Worm (Caenorhabditis elegans) whole organism, L1 larva: ENCODE measurements around the gene C45B2.8.

Experiments used
- C04F5.9 ChIP-seq: sonication (generic microtip); optimal IDR thresholded peaks from 2 replicates; lab custom pipeline; 2016; ENCODE audit warnings: missing genetic modification characterization, missing compliant biosample characterization
- alr-1 ChIP-seq: fragments of 200-800 bp; sonication (Bioruptor generic); optimal IDR thresholded peaks from 2 replicates; lab custom pipeline; 2018; ENCODE audit warnings: borderline replicate concordance, mild to moderate bottlenecking, missing genetic modification characterization, missing compliant biosample characterization
- aly-2 ChIP-seq: fragments of 150-350 bp; optimal IDR thresholded peaks from 2 replicates; lab custom pipeline; 2014; ENCODE audit warnings: missing biosample characterization, missing genetic modification characterization
- ama-1 ChIP-seq: fragments of 150-350 bp; optimal IDR thresholded peaks from 2 replicates; lab custom pipeline; 2014
- ceh-82 ChIP-seq, 3 experiments: fragments of 150-350 bp in 1 of 3; sonication (generic microtip) in 2 of 3; optimal IDR thresholded peaks; 2 replicates each; lab custom pipeline; 2014 to 2017; ENCODE audit warnings: missing biosample characterization in 3 of 3, missing genetic modification characterization in 3 of 3
- efl-1 ChIP-seq, 4 experiments: fragments of 150-350 bp; optimal IDR thresholded peaks in 3 of 4; peaks in 1 of 4; 1 replicate in 1 of 4; 2 replicates in 3 of 4; lab custom pipeline; 2014; ENCODE audit warnings: missing biosample characterization in 2 of 4, missing genetic modification characterization in 2 of 4, missing genetic modification reagents in 2 of 4
- elt-2 ChIP-seq: sonication (generic microtip); optimal IDR thresholded peaks from 2 replicates; lab custom pipeline; 2016; ENCODE audit warnings: missing genetic modification characterization, mild to moderate bottlenecking, inconsistent platforms, missing compliant biosample characterization, missing genetic modification reagents
- elt-3 ChIP-seq, 6 experiments: fragments of 150-350 bp in 1 of 6; sonication (generic microtip); optimal IDR thresholded peaks; 2 replicates each; lab custom pipeline; 2017 to 2018; ENCODE audit warnings: missing biosample characterization in 6 of 6, missing genetic modification characterization in 6 of 6, inconsistent platforms in 1 of 6
- fkh-10 ChIP-seq: sonication (generic microtip); optimal IDR thresholded peaks from 2 replicates; lab custom pipeline; 2017; ENCODE audit warnings: missing biosample characterization, missing genetic modification reagents, missing genetic modification characterization
- fkh-8 ChIP-seq: sonication (generic microtip); optimal IDR thresholded peaks from 2 replicates; lab custom pipeline; 2016; ENCODE audit warnings: mild to moderate bottlenecking, missing genetic modification characterization, missing compliant biosample characterization
- hpl-2 ChIP-seq: fragments of 150-350 bp; optimal IDR thresholded peaks from 2 replicates; lab custom pipeline; 2014; ENCODE audit warnings: missing biosample characterization, missing genetic modification reagents, missing genetic modification characterization
- irx-1 ChIP-seq: sonication (generic microtip); optimal IDR thresholded peaks from 2 replicates; lab custom pipeline; 2016; ENCODE audit warnings: missing genetic modification characterization, missing compliant biosample characterization
- lin-13 ChIP-seq: fragments of 150-350 bp; optimal IDR thresholded peaks from 2 replicates; lab custom pipeline; 2014; ENCODE audit warnings: missing biosample characterization, missing genetic modification reagents, missing genetic modification characterization
- lin-14 ChIP-seq: fragments of 200-800 bp; sonication (Bioruptor generic); optimal IDR thresholded peaks from 2 replicates; lab custom pipeline; 2018; ENCODE audit warnings: mild to moderate bottlenecking, missing genetic modification characterization, moderate library complexity, missing compliant biosample characterization
- lin-35 ChIP-seq, 2 experiments: fragments of 150-350 bp; optimal IDR thresholded peaks; 2 replicates each; lab custom pipeline; 2014; ENCODE audit warnings: missing biosample characterization in 2 of 2, missing genetic modification characterization in 2 of 2, missing genetic modification reagents in 2 of 2
- lin-39 ChIP-seq: fragments of 150-350 bp; optimal IDR thresholded peaks from 2 replicates; lab custom pipeline; 2014; ENCODE audit warnings: missing biosample characterization, missing genetic modification reagents, missing genetic modification characterization
- mab-9 ChIP-seq: fragments of 200-800 bp; sonication (Bioruptor generic); IDR thresholded peaks from 2 replicates; pipeline ENCODE4 v1.3.6; 2022; ENCODE audit warnings: missing genetic modification reagents, missing genetic modification characterization, missing compliant biosample characterization
- nhr-19 ChIP-seq: fragments of 200-800 bp; sonication (Bioruptor generic); conservative IDR thresholded peaks from 2 replicates; pipeline ENCODE4 v1.3.6; 2022; ENCODE audit warnings: missing genetic modification characterization, missing compliant biosample characterization
- nhr-20 ChIP-seq: sonication (generic microtip); optimal IDR thresholded peaks from 2 replicates; lab custom pipeline; 2016; ENCODE audit warnings: mild to moderate bottlenecking, missing genetic modification characterization, missing compliant biosample characterization
- nhr-71 ChIP-seq: sonication (generic microtip); optimal IDR thresholded peaks from 2 replicates; lab custom pipeline; 2016; ENCODE audit warnings: mild to moderate bottlenecking, missing genetic modification characterization, moderate library complexity, missing compliant biosample characterization
- nhr-77 ChIP-seq: fragments of 150-350 bp; optimal IDR thresholded peaks from 2 replicates; lab custom pipeline; 2014; ENCODE audit warnings: missing biosample characterization, missing genetic modification characterization
- nhr-84 ChIP-seq: sonication (generic microtip); optimal IDR thresholded peaks from 2 replicates; lab custom pipeline; 2017; ENCODE audit warnings: missing biosample characterization, missing genetic modification characterization
- nhr-85 ChIP-seq: sonication (generic microtip); peaks from one replicate; lab custom pipeline; 2016; ENCODE audit warnings: missing genetic modification characterization, inconsistent platforms, missing compliant biosample characterization
- pax-3 ChIP-seq: fragments of 200-800 bp; sonication (Bioruptor generic); optimal IDR thresholded peaks from 2 replicates; lab custom pipeline; 2018; ENCODE audit warnings: mild to moderate bottlenecking, missing genetic modification characterization, moderate library complexity, missing compliant biosample characterization
- skn-1 ChIP-seq: fragments of 150-350 bp; optimal IDR thresholded peaks from 2 replicates; lab custom pipeline; 2014; ENCODE audit warnings: missing biosample characterization, missing genetic modification characterization
- tbx-2 ChIP-seq: sonication (generic microtip); optimal IDR thresholded peaks from 2 replicates; lab custom pipeline; 2016; ENCODE audit warnings: missing genetic modification characterization, missing compliant biosample characterization
- vab-15 ChIP-seq: sonication (generic microtip); optimal IDR thresholded peaks from 2 replicates; lab custom pipeline; 2017; ENCODE audit warnings: missing genotype, mild to moderate bottlenecking, missing genetic modification characterization, missing compliant biosample characterization
- xbp-1 ChIP-seq: sonication (generic microtip); optimal IDR thresholded peaks from 2 replicates; lab custom pipeline; 2016; ENCODE audit warnings: missing genetic modification characterization, missing compliant biosample characterization

The C45B2.8 gene

DNA sequence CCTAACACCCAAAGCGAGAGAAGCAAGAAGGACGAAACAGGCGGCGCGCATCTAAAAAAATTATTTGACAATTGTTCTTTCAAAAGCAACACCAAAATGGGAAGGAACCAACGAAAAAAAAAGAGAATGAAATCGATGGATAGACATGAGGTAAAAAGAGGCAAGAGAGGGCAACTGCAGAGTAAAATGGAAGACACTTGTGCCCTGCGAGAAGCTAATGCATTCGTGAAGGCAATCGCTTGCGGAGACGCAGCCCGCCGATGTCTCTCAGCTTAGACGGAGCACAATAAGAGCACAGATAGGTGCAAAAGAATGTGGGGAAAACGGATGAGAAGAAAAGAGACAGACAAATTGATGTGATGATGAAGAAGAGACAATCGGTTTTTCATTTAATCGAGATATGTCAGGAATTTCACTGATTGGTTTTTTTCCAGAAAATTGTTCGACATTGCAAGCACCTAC lies 40.5 kb downstream of the C45B2.8 start, which contains the start of gene C15H9.9 (continued):
- TF ChIP-seq irx-1 (tag; lab: Kevin White, UChicago) (no peak), pax-3 (tag; lab: Kevin White, UChicago) (no peak), hpl-2 (GFP tag; lab: Kevin White, UChicago) (no peak), nhr-20 (peak; percentile 10), fkh-8 (tag; lab: Kevin White, UChicago) (peak; percentile 12), tbx-2 (peak; percentile 47), C04F5.9 (tag; lab: Kevin White, UChicago) (no peak), aly-2 (tag; lab: Kevin White, UChicago) (no peak), lin-35 (GFP tag; optimal IDR thresholded peaks at IDR 0.05; lab: Kevin White, UChicago) (no peak)
- TF ChIP-seq, all 84 proteins: peak for 14

DNA sequence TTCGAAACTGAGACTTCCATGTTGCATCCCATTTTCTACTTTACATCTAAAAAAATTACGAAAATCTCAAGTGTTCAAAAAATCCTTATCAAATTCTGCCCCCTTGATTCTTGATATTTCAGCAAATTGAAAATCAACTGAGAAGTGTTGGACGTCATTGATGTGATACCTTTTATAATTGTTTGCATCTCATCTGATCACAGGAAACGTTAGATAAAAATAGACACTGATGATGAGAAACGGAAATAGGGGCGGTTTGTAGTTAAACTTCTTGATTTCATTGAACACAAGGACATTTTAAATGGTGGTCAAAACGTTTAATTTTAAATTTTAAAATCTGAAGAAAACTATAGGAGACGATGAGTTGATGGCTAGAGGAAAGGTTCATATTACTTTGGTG lies 41.0 kb downstream of the C45B2.8 start:
- TF ChIP-seq lin-39 (tag; lab: Kevin White, UChicago): no peak
- TF ChIP-seq nhr-85 (tag; lab: Kevin White, UChicago): peak; percentile 59
- TF ChIP-seq elt-3 (tag; optimal IDR thresholded peaks at IDR 0.05; lab: Kevin White, UChicago): peak in 2 of 6 experiments; percentile 7 to 52
- no peak for TF ChIP-seq ama-1 (lab: Kevin White, UChicago)
- TF ChIP-seq, all 84 proteins: peak for 2

DNA sequence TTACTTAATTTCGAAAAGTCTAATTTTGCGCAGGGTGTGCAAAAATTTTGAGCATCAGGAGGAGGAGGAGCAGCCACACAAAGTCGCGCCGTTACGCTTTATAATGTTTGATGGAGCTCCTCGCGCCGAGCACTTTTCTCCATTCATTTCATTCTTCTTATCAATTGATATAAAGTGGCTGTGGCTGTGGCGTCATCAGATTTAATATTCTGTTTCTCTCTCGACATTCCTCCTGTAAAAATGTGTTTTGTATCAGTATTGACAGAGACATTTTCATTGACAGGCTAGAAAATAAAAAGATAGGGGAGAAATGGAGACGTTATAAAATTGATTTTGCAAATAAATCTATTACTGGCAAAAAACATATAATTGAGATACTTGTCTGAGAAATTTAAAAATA lies 41.5 kb downstream of the C45B2.8 start:
- TF ChIP-seq nhr-20 (peak; percentile 1), lin-14 (peak; percentile 2), elt-2 (tag; lab: Kevin White, UChicago) (peak; percentile 53), lin-35 (GFP tag; optimal IDR thresholded peaks at IDR 0.05; lab: Kevin White, UChicago) (peak in 1 of 2 experiments; percentile 19), lin-13 (no peak), nhr-84 (no peak), nhr-19 (GFP tag; lab: Robert Waterston, UW) (no peak), ceh-82 (tag; optimal IDR thresholded peaks at IDR 0.05; lab: Kevin White, UChicago) (no peak), efl-1 (optimal IDR thresholded peaks at IDR 0.05; lab: Kevin White, UChicago) (no peak), efl-1 (GFP tag; optimal IDR thresholded peaks at IDR 0.05 in 1 of 2; lab: Kevin White, UChicago) (peak in 1 of 2 experiments; percentile 27), nhr-77 (tag; lab: Kevin White, UChicago) (peak; percentile 42), nhr-71 (tag; lab: Kevin White, UChicago) (peak; percentile 15)
- TF ChIP-seq, all 84 proteins: peak for 7

DNA sequence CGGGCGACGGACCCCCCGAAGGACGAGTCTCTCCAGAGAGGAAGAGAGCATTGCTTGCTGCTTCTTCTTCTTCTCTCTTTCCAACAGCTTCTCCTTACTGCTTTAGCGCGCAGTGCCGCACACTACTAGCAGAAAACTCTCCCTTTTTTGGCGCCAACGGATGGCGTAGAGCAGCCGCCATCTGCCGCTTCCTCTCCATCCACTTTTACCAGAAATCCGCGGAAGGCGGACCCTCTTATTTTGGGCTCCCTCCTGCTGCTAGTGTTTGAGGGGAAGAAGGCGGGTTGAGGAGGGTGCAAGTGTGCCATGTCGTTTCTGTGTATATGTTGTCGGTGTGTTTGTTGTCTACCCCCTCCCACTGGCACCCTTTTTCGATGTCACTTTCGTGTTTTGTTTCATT lies 46.6 kb downstream of the C45B2.8 start:
- TF ChIP-seq fkh-10 (GFP tag; lab: Kevin White, UChicago) (peak; percentile 33), skn-1 (tag; lab: Kevin White, UChicago) (no peak), vab-15 (no peak), elt-2 (tag; lab: Kevin White, UChicago) (no peak), lin-14 (peak; percentile 67), mab-9 (0 out of 2 replicates have a peak, but pooled peaks have one; percentile 26), alr-1 (tag; lab: Kevin White, UChicago) (no peak), nhr-71 (tag; lab: Kevin White, UChicago) (peak; percentile 13), xbp-1 (tag; lab: Kevin White, UChicago) (peak; percentile 6)
